Fruit fly (Drosophila melanogaster) whole organism, wandering third instar larva: ENCODE measurements around the gene CG15210.

Experiments used
- Abd-B ChIP-seq: fragments of >200 bp; optimal IDR thresholded peaks from 2 replicates; lab custom pipeline; 2017; ENCODE audit warnings: missing biosample characterization, missing genetic modification characterization
- CG9705 ChIP-seq: fragments of 200-800 bp; sonication (Bioruptor generic); optimal IDR thresholded peaks from 2 replicates; lab custom pipeline; 2018; ENCODE audit warnings: missing biosample characterization, mild to moderate bottlenecking, missing genetic modification characterization
- Dif ChIP-seq: fragments of 200-275, 200-300 bp; sonication (Bioruptor generic); optimal IDR thresholded peaks from 2 replicates; lab custom pipeline; 2018; ENCODE audit warnings: missing biosample characterization, missing genetic modification characterization; ENCODE audit not compliant: partially characterized antibody
- HLH106 ChIP-seq: fragments of 200-800 bp; optimal IDR thresholded peaks from 3 replicates; lab custom pipeline; 2019; ENCODE audit warnings: missing biosample characterization, mild to moderate bottlenecking, missing genetic modification characterization, moderate library complexity
- Hr83 ChIP-seq: fragments of 200-300 bp; sonication (Bioruptor generic); optimal IDR thresholded peaks from 2 replicates; lab custom pipeline; 2016; ENCODE audit warnings: missing biosample characterization, mild to moderate bottlenecking, missing genetic modification characterization, moderate library complexity; ENCODE audit not compliant: poor library complexity, severe bottlenecking
- Mio ChIP-seq: sonication (Bioruptor generic); optimal IDR thresholded peaks from 2 replicates; lab custom pipeline; 2016; ENCODE audit warnings: missing biosample characterization, missing genetic modification characterization
- br ChIP-seq: fragments of 200-800 bp; sonication (Bioruptor generic); optimal IDR thresholded peaks from 2 replicates; lab custom pipeline; 2016; ENCODE audit warnings: missing biosample characterization, missing genetic modification characterization
- brk ChIP-seq: fragments of 200-800 bp; sonication (Bioruptor generic); optimal IDR thresholded peaks from 2 replicates; lab custom pipeline; 2016; ENCODE audit warnings: missing biosample characterization, mild to moderate bottlenecking, missing genetic modification characterization
- dsf ChIP-seq: sonication (Bioruptor generic); optimal IDR thresholded peaks from 2 replicates; lab custom pipeline; 2016; ENCODE audit warnings: missing biosample characterization, missing genetic modification characterization, borderline replicate concordance
- h ChIP-seq: fragments of 200-800 bp; sonication (Bioruptor generic); optimal IDR thresholded peaks from 3 replicates; lab custom pipeline; 2016; ENCODE audit warnings: missing biosample characterization, mild to moderate bottlenecking, missing genetic modification characterization
- jim ChIP-seq: fragments of 175-275, 200-325 bp; sonication (Bioruptor generic); optimal IDR thresholded peaks from 2 replicates; lab custom pipeline; 2016; ENCODE audit warnings: missing biosample characterization, mild to moderate bottlenecking, missing genetic modification characterization
- psq ChIP-seq: fragments of 200-800 bp; sonication (Bioruptor generic); optimal IDR thresholded peaks from 3 replicates; lab custom pipeline; 2017; ENCODE audit warnings: missing biosample characterization, mild to moderate bottlenecking, missing genetic modification characterization, moderate library complexity
- woc ChIP-seq: sonication (Bioruptor generic); optimal IDR thresholded peaks from 2 replicates; lab custom pipeline; 2016; ENCODE audit warnings: missing biosample characterization, mild to moderate bottlenecking, missing genetic modification characterization

dm6 chrX:10886418-10886817 lies 47.4 kb downstream of the CG15210 start:
- TF ChIP-seq psq (no peak), dsf (GFP tag; lab: Kevin White, UChicago) (no peak), br (GFP tag; lab: Kevin White, UChicago) (peak; percentile 21), CG9705 (no peak), woc (GFP tag; lab: Kevin White, UChicago) (no peak), Abd-B (GFP tag; lab: Kevin White, UChicago) (no peak), Dif (GFP tag; lab: Kevin White, UChicago) (no peak), Hr83 (GFP tag; lab: Kevin White, UChicago) (no peak), brk (GFP tag; lab: Kevin White, UChicago) (no peak), jim (GFP tag; lab: Kevin White, UChicago) (no peak), h (GFP tag; lab: Kevin White, UChicago) (peak; percentile 37), HLH106 (tag; lab: Kevin White, UChicago) (no peak), Mio (GFP tag; lab: Kevin White, UChicago) (no peak)
